Worm (Caenorhabditis elegans) whole organism, young adult: ENCODE measurements around the gene srv-22.

ENCODE experiments used
- B0019.2 ChIP-seq: fragments of 200-800 bp; sonication (Bioruptor generic); conservative IDR thresholded peaks from 2 replicates; pipeline ENCODE4 v1.3.6; 2022; ENCODE audit warnings: missing genetic modification reagents, missing genetic modification characterization, missing compliant biosample characterization
- B0336.3 ChIP-seq: fragments of 200-800 bp; sonication (Bioruptor generic); IDR thresholded peaks from 2 replicates; pipeline ENCODE4 v1.3.6; 2022; ENCODE audit warnings: missing genetic modification characterization, missing compliant biosample characterization
- D2030.7 ChIP-seq: fragments of 200-800 bp; sonication (Bioruptor generic); IDR thresholded peaks from 2 replicates; pipeline ENCODE4 v1.3.6; 2022; ENCODE audit warnings: missing genetic modification reagents, missing genetic modification characterization, missing compliant biosample characterization
- F10E7.11 ChIP-seq: sonication (generic microtip); optimal IDR thresholded peaks from 2 replicates; lab custom pipeline; 2017; ENCODE audit warnings: mild to moderate bottlenecking, missing genetic modification characterization, moderate library complexity, missing compliant biosample characterization
- F49E8.2 ChIP-seq: sonication (generic microtip); optimal IDR thresholded peaks from 3 replicates; lab custom pipeline; 2017; ENCODE audit warnings: missing genetic modification characterization, mild to moderate bottlenecking, missing compliant biosample characterization, antibody characterized with exemption, moderate library complexity; ENCODE audit not compliant: insufficient read depth
- T26A5.8 ChIP-seq: sonication (generic microtip); optimal IDR thresholded peaks from 2 replicates; lab custom pipeline; 2016; ENCODE audit warnings: missing genetic modification characterization, missing compliant biosample characterization
- Y53F4B.3 ChIP-seq: fragments of 200-800 bp; sonication (Bioruptor generic); IDR thresholded peaks from 2 replicates; pipeline ENCODE4 v1.3.6; 2022; ENCODE audit warnings: missing genetic modification reagents, missing genetic modification characterization, missing compliant biosample characterization
- Y79H2A.3 ChIP-seq: fragments of 200-800 bp; sonication (Bioruptor generic); conservative IDR thresholded peaks from 2 replicates; pipeline ENCODE4 v1.3.6; 2022; ENCODE audit warnings: missing genetic modification reagents, missing genetic modification characterization, missing compliant biosample characterization
- ZK185.1 ChIP-seq: sonication (generic microtip); optimal IDR thresholded peaks from 2 replicates; lab custom pipeline; 2016; ENCODE audit warnings: mild to moderate bottlenecking, missing genetic modification characterization, missing compliant biosample characterization; ENCODE audit not compliant: poor library complexity, severe bottlenecking
- ceh-40 ChIP-seq: fragments of 200-800 bp; sonication (Bioruptor generic); IDR thresholded peaks from 2 replicates; pipeline ENCODE4 v1.3.6; 2022; ENCODE audit warnings: missing genetic modification characterization, missing compliant biosample characterization
- ceh-58 ChIP-seq: fragments of 200-800 bp; sonication (Bioruptor generic); IDR thresholded peaks from 2 replicates; pipeline ENCODE4 v1.3.6; 2022; ENCODE audit warnings: missing genetic modification characterization, missing compliant biosample characterization
- ceh-79 ChIP-seq: sonication (generic microtip); optimal IDR thresholded peaks from 2 replicates; lab custom pipeline; 2017; ENCODE audit warnings: mild to moderate bottlenecking, missing genetic modification characterization, missing compliant biosample characterization
- ceh-91 ChIP-seq: fragments of 200-800 bp; sonication (Bioruptor generic); IDR thresholded peaks from 2 replicates; pipeline ENCODE4 v1.3.6; 2022; ENCODE audit warnings: missing genetic modification reagents, missing genetic modification characterization, missing compliant biosample characterization
- chd-7 ChIP-seq: sonication (generic microtip); optimal IDR thresholded peaks from 2 replicates; lab custom pipeline; 2016; ENCODE audit warnings: mild to moderate bottlenecking, missing genetic modification characterization, moderate library complexity, missing compliant biosample characterization
- fkh-3 ChIP-seq: sonication (generic microtip); optimal IDR thresholded peaks from 2 replicates; lab custom pipeline; 2016; ENCODE audit warnings: mild to moderate bottlenecking, missing genetic modification characterization, missing compliant biosample characterization
- gei-17 ChIP-seq: fragments of 200-800 bp; sonication (Bioruptor generic); optimal IDR thresholded peaks from 2 replicates; lab custom pipeline; 2018; ENCODE audit warnings: mild to moderate bottlenecking, missing genetic modification characterization, missing compliant biosample characterization
- him-1 ChIP-seq: sonication (generic microtip); optimal IDR thresholded peaks from 2 replicates; lab custom pipeline; 2016; ENCODE audit warnings: missing genotype, missing genetic modification reagents, missing genetic modification characterization, missing compliant biosample characterization
- hlh-12 ChIP-seq: sonication (generic microtip); optimal IDR thresholded peaks from 2 replicates; lab custom pipeline; 2016; ENCODE audit warnings: missing genetic modification characterization, missing compliant biosample characterization
- let-526 ChIP-seq: fragments of 200-800 bp; sonication (Bioruptor generic); IDR thresholded peaks from 2 replicates; pipeline ENCODE4 v1.3.6; 2022; ENCODE audit warnings: missing genetic modification reagents, missing genetic modification characterization, missing compliant biosample characterization
- let-607 ChIP-seq, 2 experiments: fragments of 200-800 bp in 1 of 2; sonication (Bioruptor generic) in 1 of 2; sonication (generic microtip) in 1 of 2; optimal IDR thresholded peaks; 2 replicates each; lab custom pipeline; 2016 to 2018; ENCODE audit warnings: mild to moderate bottlenecking in 2 of 2, missing compliant biosample characterization in 2 of 2, missing genetic modification characterization in 2 of 2, moderate library complexity in 2 of 2, missing genotype in 1 of 2
- lin-26 ChIP-seq: fragments of 200-800 bp; sonication (Bioruptor generic); IDR thresholded peaks from 2 replicates; pipeline ENCODE4 v1.3.6; 2022; ENCODE audit warnings: missing genetic modification reagents, missing genetic modification characterization, missing compliant biosample characterization
- lir-1 ChIP-seq: fragments of 200-800 bp; sonication (Bioruptor generic); conservative IDR thresholded peaks from 2 replicates; pipeline ENCODE4 v1.3.6; 2022; ENCODE audit warnings: missing genetic modification reagents, missing genetic modification characterization, missing compliant biosample characterization
- lsl-1 ChIP-seq: fragments of 200-800 bp; sonication (Bioruptor generic); optimal IDR thresholded peaks from 2 replicates; lab custom pipeline; 2018; ENCODE audit warnings: mild to moderate bottlenecking, missing genetic modification characterization, moderate library complexity, missing compliant biosample characterization
- madf-6 ChIP-seq: fragments of 200-800 bp; sonication (Bioruptor generic); IDR thresholded peaks from 2 replicates; pipeline ENCODE4 v1.3.6; 2022; ENCODE audit warnings: missing genetic modification reagents, missing genetic modification characterization, missing compliant biosample characterization
- madf-8 ChIP-seq: fragments of 200-800 bp; sonication (Bioruptor generic); conservative IDR thresholded peaks from 2 replicates; pipeline ENCODE4 v1.3.6; 2022; ENCODE audit warnings: missing genetic modification reagents, missing genetic modification characterization, missing compliant biosample characterization
- mel-28 ChIP-seq: sonication (generic microtip); optimal IDR thresholded peaks from 2 replicates; lab custom pipeline; 2016; ENCODE audit warnings: borderline replicate concordance, mild to moderate bottlenecking, missing genetic modification characterization, missing compliant biosample characterization
- mes-4 ChIP-seq: sonication (generic microtip); optimal IDR thresholded peaks from 2 replicates; lab custom pipeline; 2016; ENCODE audit warnings: missing genotype, missing genetic modification characterization, missing compliant biosample characterization
- mxl-1 ChIP-seq: sonication (generic microtip); optimal IDR thresholded peaks from 2 replicates; lab custom pipeline; 2016; ENCODE audit warnings: missing genetic modification characterization, missing compliant biosample characterization
- nhr-120 ChIP-seq: fragments of 200-800 bp; sonication (Bioruptor generic); IDR thresholded peaks from 2 replicates; pipeline ENCODE4 v1.3.6; 2022; ENCODE audit warnings: missing genetic modification characterization, missing compliant biosample characterization
- nhr-27 ChIP-seq: fragments of 200-800 bp; sonication (Bioruptor generic); optimal IDR thresholded peaks from 2 replicates; lab custom pipeline; 2018; ENCODE audit warnings: mild to moderate bottlenecking, missing genetic modification characterization, moderate library complexity, missing compliant biosample characterization
- pha-4 ChIP-seq: fragments of 150-350 bp; sonication (generic microtip); optimal IDR thresholded peaks from 2 replicates; lab custom pipeline; 2014; ENCODE audit warnings: missing biosample characterization, missing genetic modification reagents, missing genetic modification characterization
- rec-8 ChIP-seq, 2 experiments: sonication (generic microtip); optimal IDR thresholded peaks; 2 replicates each; lab custom pipeline; 2016; ENCODE audit warnings: mild to moderate bottlenecking in 2 of 2, missing genetic modification characterization in 2 of 2, missing genetic modification reagents in 2 of 2, missing genotype in 2 of 2, missing biosample characterization in 1 of 2, missing compliant biosample characterization in 1 of 2, moderate library complexity in 1 of 2
- rpc-1 ChIP-seq, 2 experiments: fragments of 150-350 bp in 1 of 2; sonication (generic microtip) in 1 of 2; optimal IDR thresholded peaks; 2 replicates each; lab custom pipeline; 2014 to 2018; ENCODE audit warnings: missing biosample characterization in 1 of 2, missing genetic modification characterization in 1 of 2, missing genetic modification reagents in 1 of 2, missing genotype in 1 of 2
- snpc-1.1 ChIP-seq: sonication (generic microtip); optimal IDR thresholded peaks from 2 replicates; lab custom pipeline; 2017; ENCODE audit warnings: missing genetic modification characterization, mild to moderate bottlenecking, missing compliant biosample characterization, antibody characterized with exemption, moderate library complexity, missing genotype, missing genetic modification reagents; ENCODE audit not compliant: insufficient read depth
- snpc-3.4 ChIP-seq: sonication (generic microtip); optimal IDR thresholded peaks from 2 replicates; lab custom pipeline; 2017; ENCODE audit warnings: missing genetic modification characterization, mild to moderate bottlenecking, missing compliant biosample characterization, antibody characterized with exemption, moderate library complexity, missing genotype, missing genetic modification reagents
- snpc-4 ChIP-seq, 5 experiments: fragments of 150-350 bp in 1 of 5; sonication (generic microtip) in 4 of 5; optimal IDR thresholded peaks; 2 replicates each; lab custom pipeline; 2014 to 2018; ENCODE audit warnings: missing genetic modification characterization in 5 of 5, missing biosample characterization in 3 of 5, antibody characterized with exemption in 2 of 5, mild to moderate bottlenecking in 2 of 5, missing compliant biosample characterization in 2 of 5, missing genotype in 2 of 5, moderate library complexity in 2 of 5, missing genetic modification reagents in 1 of 5
- tbp1 ChIP-seq: fragments of 200-800 bp; sonication (Bioruptor generic); optimal IDR thresholded peaks from 2 replicates; lab custom pipeline; 2018; ENCODE audit warnings: mild to moderate bottlenecking, missing genetic modification characterization, missing compliant biosample characterization
- tbx-9 ChIP-seq: sonication (generic microtip); optimal IDR thresholded peaks from 2 replicates; lab custom pipeline; 2016; ENCODE audit warnings: borderline replicate concordance, missing genetic modification characterization, inconsistent platforms, missing compliant biosample characterization
- unc-130 ChIP-seq: sonication (generic microtip); optimal IDR thresholded peaks from 2 replicates; lab custom pipeline; 2016; ENCODE audit warnings: missing genetic modification reagents, missing genetic modification characterization, missing compliant biosample characterization
- unc-62 ChIP-seq: fragments of 150-350 bp; optimal IDR thresholded peaks from 2 replicates; lab custom pipeline; 2014; ENCODE audit warnings: missing biosample characterization, missing genetic modification reagents, missing genetic modification characterization
- ztf-28 ChIP-seq: fragments of 200-800 bp; sonication (Bioruptor generic); IDR thresholded peaks from 2 replicates; pipeline ENCODE4 v1.3.6; 2022; ENCODE audit warnings: missing genetic modification reagents, missing genetic modification characterization, missing compliant biosample characterization
- ztf-3 ChIP-seq: fragments of 200-800 bp; sonication (Bioruptor generic); optimal IDR thresholded peaks from 2 replicates; lab custom pipeline; 2018; ENCODE audit warnings: mild to moderate bottlenecking, missing genetic modification characterization, missing compliant biosample characterization

Gene srv-22

ce11 chrIV:5879853-5880252, at the start of gene srv-22:
Gene srv-22 (minus strand): TSS chrIV:5879953.
- TF ChIP-seq pha-4 (tag; lab: Kevin White, UChicago) (no peak), ceh-40 (GFP tag; lab: Robert Waterston, UW) (no peak), mes-4 (tag; lab: Kevin White, UChicago) (no peak), mel-28 (tag; lab: Kevin White, UChicago) (no peak), madf-8 (no peak), ceh-58 (no peak), snpc-1.1 (no peak), madf-6 (GFP tag; lab: Robert Waterston, UW) (no peak), unc-130 (GFP tag; lab: Kevin White, UChicago) (no peak), lsl-1 (no peak), Y79H2A.3 (no peak), fkh-3 (tag; lab: Kevin White, UChicago) (no peak), Y53F4B.3 (no peak), let-607 (tag; optimal IDR thresholded peaks at IDR 0.05; lab: Kevin White, UChicago) (no peak), hlh-12 (no peak), lir-1 (GFP tag; lab: Robert Waterston, UW) (no peak), F10E7.11 (tag; lab: Kevin White, UChicago) (no peak), ztf-3 (GFP tag; lab: Kevin White, UChicago) (no peak), ceh-91 (GFP tag; lab: Robert Waterston, UW) (no peak), tbx-9 (tag; lab: Kevin White, UChicago) (no peak)

ce11 chrIV:5928957-5929356, 49.2 kb upstream of the srv-22 start:
- TF ChIP-seq ztf-28 (GFP tag; lab: Robert Waterston, UW) (no peak), lir-1 (GFP tag; lab: Robert Waterston, UW) (no peak), ceh-79 (tag; lab: Kevin White, UChicago) (no peak), nhr-27 (tag; lab: Kevin White, UChicago) (no peak), D2030.7 (GFP tag; lab: Robert Waterston, UW) (no peak), chd-7 (no peak), pha-4 (tag; lab: Kevin White, UChicago) (no peak), B0019.2 (GFP tag; lab: Robert Waterston, UW) (no peak), him-1 (tag; lab: Kevin White, UChicago) (no peak), snpc-4 (GFP tag; optimal IDR thresholded peaks at IDR 0.05; lab: Kevin White, UChicago) (no peak), snpc-4 (tag; optimal IDR thresholded peaks at IDR 0.05; lab: Kevin White, UChicago) (no peak), lin-26 (GFP tag; lab: Robert Waterston, UW) (no peak), ZK185.1 (no peak), rec-8 (tag; optimal IDR thresholded peaks at IDR 0.05; lab: Kevin White, UChicago) (no peak), F49E8.2 (tag; lab: Kevin White, UChicago) (no peak)

ce11 chrIV:5927805-5928204, 48.1 kb upstream of the srv-22 start:
- TF ChIP-seq let-526 (GFP tag; lab: Robert Waterston, UW) (no peak), T26A5.8 (tag; lab: Kevin White, UChicago) (no peak), rpc-1 (optimal IDR thresholded peaks at IDR 0.05; lab: Kevin White, UChicago) (no peak), rpc-1 (tag; optimal IDR thresholded peaks at IDR 0.05; lab: Kevin White, UChicago) (no peak), mxl-1 (no peak), B0336.3 (GFP tag; lab: Robert Waterston, UW) (no peak), unc-62 (GFP tag; lab: Kevin White, UChicago) (no peak), tbx-9 (tag; lab: Kevin White, UChicago) (no peak), tbp1 (GFP tag; lab: Kevin White, UChicago) (no peak), nhr-120 (GFP tag; lab: Robert Waterston, UW) (no peak), snpc-3.4 (tag; lab: Kevin White, UChicago) (no peak), gei-17 (GFP tag; lab: Kevin White, UChicago) (no peak)
